Worm (Caenorhabditis elegans): ENCODE measurements around the gene aco-2.

- TF ChIP-seq fos-1 (tag; optimal IDR thresholded peaks at IDR 0.05) (no peak), ztf-11 (tag; optimal IDR thresholded peaks at IDR 0.05) (no peak), skn-1 (tag; optimal IDR thresholded peaks at IDR 0.05) (no peak), hlh-30 (tag; optimal IDR thresholded peaks at IDR 0.05; ENCODE audit: insufficient read depth) (no peak)
Observed at ce11 chrIII:8001557-8001956, 28.0 kb downstream of the aco-2 start.

Data from whole organism, L4 larva.